Worm (Caenorhabditis elegans): Measurements from ENCODE around the gene C34E10.10.

- no peak for TF ChIP-seq ces-1 (GFP tag; optimal IDR thresholded peaks at IDR 0.05)
- no peak for TF ChIP-seq mep-1 (tag; optimal IDR thresholded peaks at IDR 0.05)
Measured at ce11 chrIII:5260394-5260793, 32.7 kb upstream of the C34E10.10 start, which contains the start of gene gop-3.

All from whole organism, mixed stage, embryonic.